Fruit fly (Drosophila melanogaster) whole organism, wandering third instar larva: ENCODE results near the gene CG33116.

Experiments used
- Abd-B ChIP-seq: fragments of >200 bp; optimal IDR thresholded peaks from 2 replicates; lab custom pipeline; 2017; ENCODE audit warnings: missing biosample characterization, missing genetic modification characterization
- CG32264 ChIP-seq: fragments of 200-800 bp; sonication (Bioruptor generic); optimal IDR thresholded peaks from 2 replicates; lab custom pipeline; 2016; ENCODE audit warnings: missing biosample characterization, missing genetic modification characterization
- CG9705 ChIP-seq: fragments of 200-800 bp; sonication (Bioruptor generic); optimal IDR thresholded peaks from 2 replicates; lab custom pipeline; 2018; ENCODE audit warnings: missing biosample characterization, mild to moderate bottlenecking, missing genetic modification characterization
- CrebA ChIP-seq: fragments of 200-800 bp; sonication (Bioruptor generic); optimal IDR thresholded peaks from 2 replicates; lab custom pipeline; 2016; ENCODE audit warnings: missing biosample characterization, mild to moderate bottlenecking, missing genetic modification characterization, borderline replicate concordance
- Dfd ChIP-seq: fragments of >200 bp; optimal IDR thresholded peaks from 2 replicates; lab custom pipeline; 2017; ENCODE audit warnings: missing biosample characterization, missing genetic modification characterization
- Dif ChIP-seq: fragments of 200-275, 200-300 bp; sonication (Bioruptor generic); optimal IDR thresholded peaks from 2 replicates; lab custom pipeline; 2018; ENCODE audit warnings: missing biosample characterization, missing genetic modification characterization; ENCODE audit not compliant: partially characterized antibody
- GATAd ChIP-seq: sonication (Bioruptor generic); optimal IDR thresholded peaks from 2 replicates; lab custom pipeline; 2016; ENCODE audit warnings: missing biosample characterization, missing genetic modification characterization
- HLH106 ChIP-seq: fragments of 200-800 bp; optimal IDR thresholded peaks from 3 replicates; lab custom pipeline; 2019; ENCODE audit warnings: missing biosample characterization, mild to moderate bottlenecking, missing genetic modification characterization, moderate library complexity
- Hnf4 ChIP-seq: fragments of 200-800 bp; sonication (Bioruptor generic); optimal IDR thresholded peaks from 2 replicates; lab custom pipeline; 2016; ENCODE audit warnings: missing biosample characterization, mild to moderate bottlenecking, missing genetic modification characterization
- Hr78 ChIP-seq: fragments of >200 bp; optimal IDR thresholded peaks from 2 replicates; lab custom pipeline; 2017; ENCODE audit warnings: missing biosample characterization, missing genetic modification characterization
- Hr83 ChIP-seq: fragments of 200-300 bp; sonication (Bioruptor generic); optimal IDR thresholded peaks from 2 replicates; lab custom pipeline; 2016; ENCODE audit warnings: missing biosample characterization, mild to moderate bottlenecking, missing genetic modification characterization, moderate library complexity; ENCODE audit not compliant: poor library complexity, severe bottlenecking
- Jra ChIP-seq: sonication (Bioruptor generic); optimal IDR thresholded peaks from 2 replicates; lab custom pipeline; 2016; ENCODE audit warnings: missing biosample characterization, missing genetic modification characterization
- Mio ChIP-seq: sonication (Bioruptor generic); optimal IDR thresholded peaks from 2 replicates; lab custom pipeline; 2016; ENCODE audit warnings: missing biosample characterization, missing genetic modification characterization
- Myc ChIP-seq: fragments of >200 bp; optimal IDR thresholded peaks from 2 replicates; lab custom pipeline; 2017
- N ChIP-seq: fragments of >200 bp; optimal IDR thresholded peaks from 2 replicates; lab custom pipeline; 2018; ENCODE audit warnings: missing biosample characterization, missing external identifiers, missing genetic modification characterization
- OdsH ChIP-seq: fragments of 200-800 bp; sonication (Bioruptor generic); optimal IDR thresholded peaks from 2 replicates; lab custom pipeline; 2016; ENCODE audit warnings: missing biosample characterization, mild to moderate bottlenecking, missing genetic modification characterization
- Rel ChIP-seq, 2 experiments: fragments of 200-800 bp; sonication (Bioruptor generic) in 1 of 2; optimal IDR thresholded peaks; 2 replicates in 1 of 2; 3 replicates in 1 of 2; lab custom pipeline; 2016 to 2019; ENCODE audit warnings: mild to moderate bottlenecking in 2 of 2, missing biosample characterization in 2 of 2, missing genetic modification characterization in 2 of 2, moderate library complexity in 1 of 2
- Sp1 ChIP-seq: fragments of 200-800 bp; sonication (Bioruptor generic); optimal IDR thresholded peaks from 3 replicates; lab custom pipeline; 2019; ENCODE audit warnings: missing biosample characterization, mild to moderate bottlenecking, missing genetic modification characterization, moderate library complexity
- Vsx2 ChIP-seq: fragments of 200-300, 225-300 bp; sonication (Bioruptor generic); optimal IDR thresholded peaks from 2 replicates; lab custom pipeline; 2018; ENCODE audit warnings: missing biosample characterization, missing genetic modification characterization; ENCODE audit not compliant: partially characterized antibody
- br ChIP-seq: fragments of 200-800 bp; sonication (Bioruptor generic); optimal IDR thresholded peaks from 2 replicates; lab custom pipeline; 2016; ENCODE audit warnings: missing biosample characterization, missing genetic modification characterization
- brk ChIP-seq: fragments of 200-800 bp; sonication (Bioruptor generic); optimal IDR thresholded peaks from 2 replicates; lab custom pipeline; 2016; ENCODE audit warnings: missing biosample characterization, mild to moderate bottlenecking, missing genetic modification characterization
- dl ChIP-seq, 2 experiments: fragments of 175-275, 200-275 bp in 1 of 2; fragments of 200-275 bp in 1 of 2; sonication (Bioruptor generic); optimal IDR thresholded peaks; lab custom pipeline; 2018; ENCODE audit warnings: mild to moderate bottlenecking in 2 of 2, missing biosample characterization in 2 of 2, missing genetic modification characterization in 2 of 2, moderate library complexity in 2 of 2; ENCODE audit not compliant: partially characterized antibody in 2 of 2, insufficient read depth in 1 of 2
- dmrt93B ChIP-seq: fragments of 200-800 bp; sonication (Bioruptor generic); optimal IDR thresholded peaks from 2 replicates; lab custom pipeline; 2018; ENCODE audit warnings: missing biosample characterization, mild to moderate bottlenecking, missing genetic modification characterization
- dsf ChIP-seq: sonication (Bioruptor generic); optimal IDR thresholded peaks from 2 replicates; lab custom pipeline; 2016; ENCODE audit warnings: missing biosample characterization, missing genetic modification characterization, borderline replicate concordance
- ey ChIP-seq: fragments of 200-800 bp; sonication (Bioruptor generic); optimal IDR thresholded peaks from 2 replicates; lab custom pipeline; 2016; ENCODE audit warnings: missing biosample characterization, missing genetic modification characterization
- foxo ChIP-seq, 2 experiments: fragments of 200-800 bp; sonication (Bioruptor generic); optimal IDR thresholded peaks; 2 replicates in 1 of 2; 3 replicates in 1 of 2; lab custom pipeline; 2016 to 2017; ENCODE audit warnings: missing biosample characterization in 2 of 2, missing genetic modification characterization in 2 of 2
- fru ChIP-seq: fragments of 200-800 bp; sonication (Bioruptor generic); optimal IDR thresholded peaks from 3 replicates; lab custom pipeline; 2016; ENCODE audit warnings: missing biosample characterization, mild to moderate bottlenecking, missing genetic modification characterization
- h ChIP-seq: fragments of 200-800 bp; sonication (Bioruptor generic); optimal IDR thresholded peaks from 3 replicates; lab custom pipeline; 2016; ENCODE audit warnings: missing biosample characterization, mild to moderate bottlenecking, missing genetic modification characterization
- jim ChIP-seq: fragments of 175-275, 200-325 bp; sonication (Bioruptor generic); optimal IDR thresholded peaks from 2 replicates; lab custom pipeline; 2016; ENCODE audit warnings: missing biosample characterization, mild to moderate bottlenecking, missing genetic modification characterization
- lola ChIP-seq: fragments of >200 bp; optimal IDR thresholded peaks from 2 replicates; lab custom pipeline; 2017; ENCODE audit warnings: missing biosample characterization, missing genetic modification characterization
- pan ChIP-seq: fragments of >200 bp; optimal IDR thresholded peaks from 2 replicates; lab custom pipeline; 2017
- psq ChIP-seq: fragments of 200-800 bp; sonication (Bioruptor generic); optimal IDR thresholded peaks from 3 replicates; lab custom pipeline; 2017; ENCODE audit warnings: missing biosample characterization, mild to moderate bottlenecking, missing genetic modification characterization, moderate library complexity
- rgr ChIP-seq: fragments of 200-800 bp; sonication (Bioruptor generic); optimal IDR thresholded peaks from 3 replicates; lab custom pipeline; 2016; ENCODE audit warnings: missing biosample characterization, mild to moderate bottlenecking, missing genetic modification characterization
- sage ChIP-seq: fragments of 200-800 bp; sonication (Bioruptor generic); optimal IDR thresholded peaks from 2 replicates; lab custom pipeline; 2016; ENCODE audit warnings: missing biosample characterization, mild to moderate bottlenecking, missing genetic modification characterization
- sv ChIP-seq: fragments of 200-800 bp; sonication (Bioruptor generic); optimal IDR thresholded peaks from 3 replicates; lab custom pipeline; 2016; ENCODE audit warnings: missing biosample characterization, missing genetic modification characterization
- tai ChIP-seq: sonication (Bioruptor generic); optimal IDR thresholded peaks from 2 replicates; lab custom pipeline; 2016; ENCODE audit warnings: missing biosample characterization, missing genetic modification characterization
- usp ChIP-seq: fragments of >200 bp; optimal IDR thresholded peaks from 2 replicates; lab custom pipeline; 2017; ENCODE audit warnings: missing biosample characterization, missing genetic modification characterization
- woc ChIP-seq: sonication (Bioruptor generic); optimal IDR thresholded peaks from 2 replicates; lab custom pipeline; 2016; ENCODE audit warnings: missing biosample characterization, mild to moderate bottlenecking, missing genetic modification characterization

The CG33116 gene

DNA sequence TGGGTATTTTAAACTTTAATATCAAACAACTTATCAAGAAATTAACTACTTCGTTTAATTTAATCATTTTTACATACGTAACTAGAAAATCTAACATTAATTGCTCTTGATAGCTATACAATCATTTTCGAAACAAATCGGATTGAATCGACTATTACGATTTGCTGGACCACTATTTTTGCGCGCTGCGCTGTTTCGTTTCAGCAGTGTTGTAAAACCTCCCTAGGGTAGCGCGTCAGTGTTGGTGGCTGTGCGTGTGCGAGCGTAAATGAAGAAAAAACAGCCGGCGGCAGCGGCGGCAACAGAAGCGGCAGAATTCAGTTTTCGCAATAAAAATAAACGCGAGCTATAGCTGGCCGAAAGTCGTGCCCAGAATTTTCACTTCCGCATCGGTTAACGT, at the start of gene CG33116:
Gene CG33116, plus strand, starts transcription at position 233 of the 400 bp plus-strand sequence.
- TF ChIP-seq foxo (GFP tag; optimal IDR thresholded peaks at IDR 0.05; lab: Kevin White, UChicago), result peak; percentile 17 to 92
- TF ChIP-seq Dfd (GFP tag; lab: Kevin White, UChicago), result no peak
- peak; percentile 90 for TF ChIP-seq h (GFP tag; lab: Kevin White, UChicago)
- no peak for TF ChIP-seq Abd-B (GFP tag; lab: Kevin White, UChicago)
- no peak for TF ChIP-seq CrebA
- TF ChIP-seq dsf, result peak; percentile 50
- TF ChIP-seq Rel (GFP tag; optimal IDR thresholded peaks at IDR 0.05; lab: Kevin White, UChicago), result no peak
- peak; percentile 58 for TF ChIP-seq Rel (tag; optimal IDR thresholded peaks at IDR 0.05; lab: Kevin White, UChicago)
- TF ChIP-seq jim (GFP tag; lab: Kevin White, UChicago), result peak; percentile 2
- peak; percentile 80 for TF ChIP-seq Sp1 (GFP tag; lab: Kevin White, UChicago)
- TF ChIP-seq br (GFP tag; lab: Kevin White, UChicago), result peak; percentile 89
- TF ChIP-seq usp (GFP tag; lab: Kevin White, UChicago), result no peak
- TF ChIP-seq N, result no peak
- TF ChIP-seq dl (GFP tag; optimal IDR thresholded peaks at IDR 0.05; lab: Kevin White, UChicago; ENCODE audit: insufficient read depth in 1 of 2, partially characterized antibody in 2 of 2), result no peak
- peak; percentile 28 for TF ChIP-seq GATAd (GFP tag; lab: Kevin White, UChicago)
- TF ChIP-seq Hnf4, result peak; percentile 91
- peak; percentile 90 for TF ChIP-seq fru (GFP tag; lab: Kevin White, UChicago)
- TF ChIP-seq Vsx2 (GFP tag; lab: Kevin White, UChicago), result no peak
- TF ChIP-seq lola (GFP tag; lab: Kevin White, UChicago), result no peak
- peak; percentile 63 for TF ChIP-seq Mio (GFP tag; lab: Kevin White, UChicago)
- TF ChIP-seq woc (GFP tag; lab: Kevin White, UChicago), result peak; percentile 89
- TF ChIP-seq HLH106 (tag; lab: Kevin White, UChicago), result peak; percentile 85
- peak; percentile 84 for TF ChIP-seq sv (GFP tag; lab: Kevin White, UChicago)
- TF ChIP-seq sage (GFP tag; lab: Kevin White, UChicago), result peak; percentile 63
- TF ChIP-seq dmrt93B (GFP tag; lab: Kevin White, UChicago), result peak; percentile 71
- peak; percentile 92 for TF ChIP-seq Hr83 (GFP tag; lab: Kevin White, UChicago)
- peak; percentile 89 for TF ChIP-seq ey (GFP tag; lab: Kevin White, UChicago)
- TF ChIP-seq OdsH, result peak; percentile 86
- no peak for TF ChIP-seq tai (GFP tag; lab: Kevin White, UChicago)
- no peak for TF ChIP-seq pan
- TF ChIP-seq rgr (GFP tag; lab: Kevin White, UChicago), result peak; percentile 93
- no peak for TF ChIP-seq Hr78 (GFP tag; lab: Kevin White, UChicago)
- peak; percentile 41 for TF ChIP-seq Myc (lab: Kevin White, UChicago)
- TF ChIP-seq psq, result peak; percentile 68
- peak; percentile 82 for TF ChIP-seq brk (GFP tag; lab: Kevin White, UChicago)
- TF ChIP-seq Dif (GFP tag; lab: Kevin White, UChicago), result no peak
- TF ChIP-seq CG32264, result peak; percentile 74
- TF ChIP-seq CG9705 (GFP tag; lab: Kevin White, UChicago), result peak; percentile 61
- TF ChIP-seq Jra (GFP tag; lab: Kevin White, UChicago), result peak; percentile 61

DNA sequence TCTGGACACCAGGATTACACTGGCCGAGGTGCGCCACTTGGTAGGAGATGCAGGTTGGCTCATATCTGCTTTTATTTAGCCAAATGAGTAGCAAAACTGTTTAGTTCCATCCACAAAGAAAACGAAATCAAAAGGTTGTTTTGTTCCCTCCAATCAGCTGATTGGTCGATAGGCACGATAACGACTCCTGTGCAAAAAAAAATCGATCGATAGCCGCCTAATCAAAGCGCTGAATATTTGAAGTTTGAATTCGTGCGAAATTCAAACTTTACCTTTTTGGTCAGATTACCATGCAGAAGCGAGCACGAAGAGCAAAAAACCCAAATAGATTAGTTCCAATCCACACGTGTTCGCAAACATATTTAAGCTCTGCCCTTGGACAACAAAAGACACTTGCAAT, 48.7 kb upstream of the CG33116 start, which contains the start of the genes CG10195 and CG13084:
Gene CG10195, minus strand, starts transcription at position 167 of the 400 bp plus-strand sequence.
Gene CG13084, plus strand, starts transcription at position 392 of the 400 bp plus-strand sequence.
- TF ChIP-seq Rel (GFP tag; optimal IDR thresholded peaks at IDR 0.05; lab: Kevin White, UChicago) (no peak), Rel (tag; optimal IDR thresholded peaks at IDR 0.05; lab: Kevin White, UChicago) (no peak), N (no peak), Vsx2 (GFP tag; lab: Kevin White, UChicago) (no peak), dmrt93B (GFP tag; lab: Kevin White, UChicago) (no peak), lola (GFP tag; lab: Kevin White, UChicago) (no peak), Hr83 (GFP tag; lab: Kevin White, UChicago) (no peak)
